Worm (Caenorhabditis elegans): ENCODE measurements around the gene Y42A5A.3.

Gene Y42A5A.3

ce11 chrV:11076403-11076802 lies 19.4 kb downstream of the Y42A5A.3 start:
- TF ChIP-seq zfh-2 (GFP tag; conservative IDR thresholded peaks at IDR 0.05) (no peak), C06A6.2 (GFP tag; conservative IDR thresholded peaks at IDR 0.05) (no peak), rpc-1 (optimal IDR thresholded peaks at IDR 0.05) (no peak), rpc-1 (tag; optimal IDR thresholded peaks at IDR 0.05) (no peak), ceh-27 (GFP tag; optimal IDR thresholded peaks at IDR 0.05) (peak; percentile 68), dox-1 (GFP tag; IDR thresholded peaks at IDR 0.05) (peak; percentile 65), hlh-26 (GFP tag; conservative IDR thresholded peaks at IDR 0.05) (no peak), tbp1 (GFP tag; optimal IDR thresholded peaks at IDR 0.05) (peak; percentile 66), pbrm-1 (GFP tag; IDR thresholded peaks at IDR 0.05) (peak; percentile 79), attf-3 (GFP tag; conservative IDR thresholded peaks at IDR 0.05) (no peak), K12H6.12 (tag; optimal IDR thresholded peaks at IDR 0.05) (no peak), lin-35 (GFP tag; optimal IDR thresholded peaks at IDR 0.05) (peak in 1 of 3 experiments; percentile 81), zim-3 (tag; optimal IDR thresholded peaks at IDR 0.05) (peak; percentile 47), him-1 (tag; optimal IDR thresholded peaks at IDR 0.05) (peak; percentile 67), lsy-27 (tag; optimal IDR thresholded peaks at IDR 0.05; ENCODE audit: borderline replicate concordance, insufficient read depth) (no peak), T07F8.4 (tag; optimal IDR thresholded peaks at IDR 0.05) (peak; percentile 81), chd-7 (tag; optimal IDR thresholded peaks at IDR 0.05) (peak; percentile 66), mcd-1 (GFP tag; IDR thresholded peaks at IDR 0.05) (peak; percentile 55), xnd-1 (tag; optimal IDR thresholded peaks at IDR 0.05) (peak; percentile 9), egrh-3 (GFP tag; IDR thresholded peaks at IDR 0.05) (no peak), F33H1.4 (GFP tag; IDR thresholded peaks at IDR 0.05) (peak; percentile 24), lir-1 (GFP tag; conservative IDR thresholded peaks at IDR 0.05) (no peak), cebp-2 (GFP tag; IDR thresholded peaks at IDR 0.05) (peak; percentile 92), hmg-20 (GFP tag; IDR thresholded peaks at IDR 0.05) (peak; percentile 60; the same call in 1 of the 2 replicates), tlf-1 (GFP tag; optimal IDR thresholded peaks at IDR 0.05) (peak; percentile 78), nfya-1 (tag; optimal IDR thresholded peaks at IDR 0.05; ENCODE audit: borderline replicate concordance, insufficient read depth) (no peak), mxl-1 (tag; optimal IDR thresholded peaks at IDR 0.05) (no peak), ceh-40 (GFP tag; IDR thresholded peaks at IDR 0.05) (0 out of 2 replicates have a peak, but pooled peaks have one; percentile 32), F10E7.11 (tag; optimal IDR thresholded peaks at IDR 0.05) (peak; percentile 83), Y95B8A.8 (GFP tag; IDR thresholded peaks at IDR 0.05) (peak; percentile 64), tbx-9 (tag; optimal IDR thresholded peaks at IDR 0.05; ENCODE audit: borderline replicate concordance) (no peak), egl-18 (GFP tag; IDR thresholded peaks at IDR 0.05) (0 out of 2 replicates have a peak, but pooled peaks have one; percentile 2), somi-1 (GFP tag; optimal IDR thresholded peaks at IDR 0.05) (peak; percentile 12), lsl-1 (GFP tag; optimal IDR thresholded peaks at IDR 0.05) (peak; percentile 48), aptf-2 (GFP tag; conservative IDR thresholded peaks at IDR 0.05) (no peak), unc-130 (GFP tag; optimal IDR thresholded peaks at IDR 0.05) (peak; percentile 64), let-607 (tag; optimal IDR thresholded peaks at IDR 0.05) (peak in 1 of 2 experiments; percentile 19), B0261.1 (tag; optimal IDR thresholded peaks at IDR 0.05) (no peak), F52B5.7 (tag; optimal IDR thresholded peaks at IDR 0.05) (peak; percentile 88), fkh-3 (tag; optimal IDR thresholded peaks at IDR 0.05) (no peak), let-526 (GFP tag; IDR thresholded peaks at IDR 0.05) (0 out of 2 replicates have a peak, but pooled peaks have one; percentile 7), bed-2 (GFP tag; IDR thresholded peaks at IDR 0.05) (0 out of 2 replicates have a peak, but pooled peaks have one; percentile 48), nfya-2 (GFP tag; IDR thresholded peaks at IDR 0.05) (peak; percentile 78; the same call in 1 of the 2 replicates), nhr-120 (GFP tag; IDR thresholded peaks at IDR 0.05) (0 out of 2 replicates have a peak, but pooled peaks have one; percentile 32), lin-54 (GFP tag; optimal IDR thresholded peaks at IDR 0.05) (peak; percentile 77), ztf-6 (GFP tag; IDR thresholded peaks at IDR 0.05) (no peak), ztf-28 (GFP tag; IDR thresholded peaks at IDR 0.05) (no peak), snpc-3.4 (tag; optimal IDR thresholded peaks at IDR 0.05) (peak; percentile 81)
